Worm (Caenorhabditis elegans) whole organism, L3 larva: Measurements from ENCODE around the gene bub-3.

Source experiments
- R02D3.7 ChIP-seq: fragments of 150-350 bp; optimal IDR thresholded peaks from 2 replicates; lab custom pipeline; 2014; ENCODE audit warnings: missing biosample characterization, missing genetic modification characterization
- aly-2 ChIP-seq: fragments of 150-350 bp; optimal IDR thresholded peaks from 2 replicates; lab custom pipeline; 2014; ENCODE audit warnings: missing biosample characterization, missing genetic modification characterization
- ama-1 ChIP-seq: fragments of 150-350 bp; optimal IDR thresholded peaks from 2 replicates; lab custom pipeline; 2018
- ceh-28 ChIP-seq: fragments of 150-350 bp; optimal IDR thresholded peaks from 2 replicates; lab custom pipeline; 2014; ENCODE audit warnings: missing biosample characterization, missing genetic modification reagents, missing genetic modification characterization
- daf-12 ChIP-seq: fragments of 150-350 bp; optimal IDR thresholded peaks from 2 replicates; lab custom pipeline; 2014; ENCODE audit warnings: missing biosample characterization, missing genetic modification reagents, missing genetic modification characterization
- egl-27 ChIP-seq: sonication (generic microtip); optimal IDR thresholded peaks from 4 replicates; lab custom pipeline; 2017; ENCODE audit warnings: missing biosample characterization, missing genetic modification reagents, missing genetic modification characterization
- elt-1 ChIP-seq: fragments of 150-350 bp; optimal IDR thresholded peaks from 2 replicates; lab custom pipeline; 2014; ENCODE audit warnings: missing biosample characterization, missing genetic modification characterization
- elt-2 ChIP-seq: sonication (generic microtip); optimal IDR thresholded peaks from 2 replicates; lab custom pipeline; 2016; ENCODE audit warnings: missing genetic modification reagents, mild to moderate bottlenecking, missing genetic modification characterization, missing compliant biosample characterization
- elt-3 ChIP-seq, 3 experiments: fragments of 150-350 bp in 1 of 3; sonication (generic microtip) in 2 of 3; optimal IDR thresholded peaks; 2 replicates in 2 of 3; 4 replicates in 1 of 3; lab custom pipeline; 2014 to 2017; ENCODE audit warnings: missing biosample characterization in 3 of 3, missing genetic modification characterization in 3 of 3
- fkh-10 ChIP-seq: sonication (generic microtip); optimal IDR thresholded peaks from 2 replicates; lab custom pipeline; 2017; ENCODE audit warnings: missing biosample characterization, missing genetic modification reagents, missing genetic modification characterization
- fos-1 ChIP-seq: fragments of 150-350 bp; optimal IDR thresholded peaks from 2 replicates; lab custom pipeline; 2014; ENCODE audit warnings: missing biosample characterization, missing genetic modification characterization
- hmg-11 ChIP-seq: sonication (generic microtip); optimal IDR thresholded peaks from 2 replicates; lab custom pipeline; 2016; ENCODE audit warnings: missing genetic modification characterization, missing compliant biosample characterization
- lin-15B ChIP-seq: fragments of 150-350 bp; optimal IDR thresholded peaks from 2 replicates; lab custom pipeline; 2014; ENCODE audit warnings: missing biosample characterization, missing genetic modification characterization
- lin-39 ChIP-seq: fragments of 150-350 bp; optimal IDR thresholded peaks from 2 replicates; lab custom pipeline; 2018; ENCODE audit warnings: missing biosample characterization, missing genetic modification reagents, missing genetic modification characterization
- lsy-12 ChIP-seq: sonication (generic microtip); optimal IDR thresholded peaks from 2 replicates; lab custom pipeline; 2016; ENCODE audit warnings: mild to moderate bottlenecking, missing genetic modification characterization, missing compliant biosample characterization
- mdl-1 ChIP-seq: fragments of 150-350 bp; optimal IDR thresholded peaks from 2 replicates; lab custom pipeline; 2014; ENCODE audit warnings: missing biosample characterization, missing genetic modification characterization
- mml-1 ChIP-seq: fragments of 150-350 bp; sonication (generic microtip); optimal IDR thresholded peaks from 3 replicates; lab custom pipeline; 2014; ENCODE audit warnings: missing biosample characterization, missing genetic modification characterization
- nfya-1 ChIP-seq: sonication (generic microtip); optimal IDR thresholded peaks from 2 replicates; lab custom pipeline; 2017; ENCODE audit warnings: missing genetic modification characterization, mild to moderate bottlenecking, missing compliant biosample characterization, antibody characterized with exemption, moderate library complexity; ENCODE audit not compliant: insufficient read depth
- nhr-12 ChIP-seq: fragments of 150-350 bp; optimal IDR thresholded peaks from 2 replicates; lab custom pipeline; 2014; ENCODE audit warnings: missing biosample characterization, missing genetic modification characterization
- nhr-237 ChIP-seq: fragments of 150-350 bp; optimal IDR thresholded peaks from 2 replicates; lab custom pipeline; 2014; ENCODE audit warnings: missing biosample characterization, missing genetic modification characterization
- nhr-25 ChIP-seq: sonication (generic microtip); optimal IDR thresholded peaks from 2 replicates; lab custom pipeline; 2017; ENCODE audit warnings: missing biosample characterization, missing genetic modification characterization
- nhr-67 ChIP-seq: fragments of 150-350 bp; optimal IDR thresholded peaks from 2 replicates; lab custom pipeline; 2014; ENCODE audit warnings: missing biosample characterization, missing genetic modification characterization
- nhr-77 ChIP-seq: fragments of 150-350 bp; optimal IDR thresholded peaks from 2 replicates; lab custom pipeline; 2014; ENCODE audit warnings: missing biosample characterization, missing genetic modification characterization
- pha-4 ChIP-seq: fragments of 150-350 bp; optimal IDR thresholded peaks from 2 replicates; lab custom pipeline; 2014; ENCODE audit warnings: missing biosample characterization, missing genetic modification reagents, missing genetic modification characterization
- pqm-1 ChIP-seq: fragments of 150-350 bp; optimal IDR thresholded peaks from 2 replicates; lab custom pipeline; 2017; ENCODE audit warnings: missing biosample characterization, missing genetic modification characterization, inconsistent platforms
- sea-2 ChIP-seq: fragments of 150-350 bp; sonication (generic microtip); optimal IDR thresholded peaks from 4 replicates; lab custom pipeline; 2014; ENCODE audit warnings: missing biosample characterization, missing genetic modification reagents, missing genetic modification characterization
- tbx-2 ChIP-seq: sonication (generic microtip); optimal IDR thresholded peaks from 2 replicates; lab custom pipeline; 2016; ENCODE audit warnings: mild to moderate bottlenecking, missing genetic modification characterization, missing compliant biosample characterization
- unc-39 ChIP-seq: sonication (generic microtip); optimal IDR thresholded peaks from 4 replicates; lab custom pipeline; 2017; ENCODE audit warnings: missing biosample characterization, missing genetic modification characterization
- unc-62 ChIP-seq: fragments of 150-350 bp; sonication (generic microtip); optimal IDR thresholded peaks from 4 replicates; lab custom pipeline; 2014; ENCODE audit warnings: missing biosample characterization, missing genetic modification reagents, missing genetic modification characterization
- zag-1 ChIP-seq: fragments of 150-350 bp; optimal IDR thresholded peaks from 2 replicates; lab custom pipeline; 2014; ENCODE audit warnings: missing biosample characterization, missing genetic modification characterization

The bub-3 gene

ce11 chrII:13751030-13751429 lies 25.2 kb downstream of the bub-3 start:
- TF ChIP-seq elt-1 (tag; lab: Kevin White, UChicago) (no peak), pha-4 (tag; lab: Kevin White, UChicago) (peak; percentile 45), nhr-67 (tag; lab: Kevin White, UChicago) (no peak)

ce11 chrII:13752016-13752415 lies 26.2 kb downstream of the bub-3 start, which contains the start of gene arrd-14:
Gene arrd-14 (plus strand): TSS chrII:13752316.
- TF ChIP-seq nhr-67 (tag; lab: Kevin White, UChicago) (no peak), fos-1 (tag; lab: Kevin White, UChicago) (no peak), elt-3 (tag; optimal IDR thresholded peaks at IDR 0.05; lab: Kevin White, UChicago) (no peak)

ce11 chrII:13756232-13756631 lies 30.4 kb downstream of the bub-3 start:
- no peak for TF ChIP-seq unc-62 (GFP tag; lab: Kevin White, UChicago)
- TF ChIP-seq nhr-237 (tag; lab: Kevin White, UChicago): no peak
- TF ChIP-seq pqm-1 (tag; lab: Kevin White, UChicago): no peak
- TF ChIP-seq fkh-10 (GFP tag; lab: Kevin White, UChicago): no peak
- TF ChIP-seq lin-39 (tag; lab: Kevin White, UChicago): peak; percentile 40
- no peak for TF ChIP-seq nhr-67 (tag; lab: Kevin White, UChicago)
- no peak for TF ChIP-seq unc-39 (tag; lab: Kevin White, UChicago)
- TF ChIP-seq ama-1 (lab: Kevin White, UChicago): no peak
- TF ChIP-seq elt-1 (tag; lab: Kevin White, UChicago): no peak
- TF ChIP-seq hmg-11: peak; percentile 15
- TF ChIP-seq nfya-1: peak; percentile 29
- no peak for TF ChIP-seq ceh-28 (tag; lab: Kevin White, UChicago)
- TF ChIP-seq lsy-12 (tag; lab: Kevin White, UChicago): no peak
- TF ChIP-seq daf-12 (tag; lab: Kevin White, UChicago): no peak
- TF ChIP-seq tbx-2 (tag; lab: Kevin White, UChicago): no peak
- no peak for TF ChIP-seq R02D3.7 (tag; lab: Kevin White, UChicago)

ce11 chrII:13758108-13758507 lies 32.2 kb downstream of the bub-3 start, which contains the start of gene arrd-13:
Gene arrd-13 (plus strand): TSS chrII:13758408.
- TF ChIP-seq nhr-237 (tag; lab: Kevin White, UChicago): no peak

- TF ChIP-seq lsy-12 (tag; lab: Kevin White, UChicago) (no peak), pha-4 (tag; lab: Kevin White, UChicago) (peak; percentile 75)
Measured at ce11 chrII:13763009-13763468, 37.2 kb downstream of the bub-3 start, which contains the start of gene arrd-11. Gene arrd-11 (plus strand): TSS chrII:13763418.

ce11 chrII:13765952-13766351 lies 40.1 kb downstream of the bub-3 start, which contains the start of gene arrd-12:
Gene arrd-12 (plus strand): TSS chrII:13766252.
- no peak for TF ChIP-seq hmg-11
- no peak for TF ChIP-seq elt-3 (tag; optimal IDR thresholded peaks at IDR 0.05; lab: Kevin White, UChicago)
- TF ChIP-seq nhr-67 (tag; lab: Kevin White, UChicago): no peak
- TF ChIP-seq nhr-25: no peak
- no peak for TF ChIP-seq unc-39 (tag; lab: Kevin White, UChicago)
- TF ChIP-seq aly-2 (tag; lab: Kevin White, UChicago): no peak
- TF ChIP-seq mml-1 (tag; lab: Kevin White, UChicago): no peak
- no peak for TF ChIP-seq mdl-1 (tag; lab: Kevin White, UChicago)
- TF ChIP-seq elt-1 (tag; lab: Kevin White, UChicago): no peak
- TF ChIP-seq nhr-77 (tag; lab: Kevin White, UChicago): no peak
- no peak for TF ChIP-seq sea-2 (GFP tag; lab: Kevin White, UChicago)
- no peak for TF ChIP-seq egl-27 (tag; lab: Kevin White, UChicago)
- no peak for TF ChIP-seq nfya-1
- no peak for TF ChIP-seq pqm-1 (tag; lab: Kevin White, UChicago)
- no peak for TF ChIP-seq nhr-12
- TF ChIP-seq lin-15B: no peak
- no peak for TF ChIP-seq ceh-28 (tag; lab: Kevin White, UChicago)
- TF ChIP-seq, all 47 proteins: peak for 0

ce11 chrII:13771335-13771734 lies 45.5 kb downstream of the bub-3 start, which contains the start of gene C01B9.1:
Gene C01B9.1 (plus strand): TSS chrII:13771575.
- TF ChIP-seq unc-39 (tag; lab: Kevin White, UChicago): no peak
- no peak for TF ChIP-seq fkh-10 (GFP tag; lab: Kevin White, UChicago)
- TF ChIP-seq egl-27 (tag; lab: Kevin White, UChicago): no peak
- TF ChIP-seq nhr-237 (tag; lab: Kevin White, UChicago): no peak
- TF ChIP-seq elt-2 (tag; lab: Kevin White, UChicago): peak; percentile 73
- TF ChIP-seq pha-4 (tag; lab: Kevin White, UChicago): peak; percentile 37
- no peak for TF ChIP-seq zag-1 (tag; lab: Kevin White, UChicago)
- peak; percentile 64 for TF ChIP-seq pqm-1 (tag; lab: Kevin White, UChicago)
- TF ChIP-seq, all 47 proteins: peak for 3
